Fruit fly (Drosophila melanogaster) S2 (cell line): Measurements from ENCODE around the gene PolI.

Source experiments
- CG8478 ChIP-seq: fragments of >200 bp; optimal IDR thresholded peaks from 2 replicates; lab custom pipeline; 2018
- CTCF ChIP-seq, 2 experiments: fragments of >200 bp; optimal IDR thresholded peaks; 2 replicates each; lab custom pipeline; 2018

DNA sequence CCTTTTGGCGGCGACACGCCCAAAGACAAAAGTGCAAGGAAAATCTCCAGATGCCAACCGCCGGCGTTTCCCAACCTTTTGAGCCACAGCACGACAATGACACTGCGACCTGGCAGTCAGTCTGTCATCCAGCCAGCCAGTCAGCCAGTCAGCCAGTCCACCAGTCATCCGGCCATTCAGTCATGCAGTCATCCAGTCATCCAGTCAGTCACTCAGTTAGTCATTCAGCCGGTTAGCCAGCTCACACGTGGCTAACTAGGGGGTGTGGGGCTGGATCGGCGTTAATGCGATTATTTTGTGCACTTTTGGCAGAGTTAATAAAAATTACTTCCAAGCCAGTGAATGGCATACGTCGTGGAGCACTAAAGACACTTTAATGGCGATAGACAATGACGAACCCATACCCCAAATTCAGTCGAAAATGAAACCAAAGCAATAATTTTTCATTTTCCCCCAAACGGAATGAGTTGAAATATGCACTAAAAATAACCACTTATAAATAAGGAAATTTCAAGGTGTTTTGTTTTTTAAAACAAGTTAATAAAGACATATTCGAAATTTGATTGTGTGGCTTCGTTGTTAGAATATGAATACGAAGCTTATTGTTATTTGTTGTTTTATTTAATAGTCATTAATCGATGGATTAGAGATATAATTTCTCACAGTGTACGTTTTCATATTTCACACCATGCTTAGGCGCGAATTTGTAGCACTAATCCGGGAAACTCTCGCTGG, 8.4 kb upstream of the PolI start:
- TF ChIP-seq CTCF (optimal IDR thresholded peaks at IDR 0.05; lab: Kevin White, UChicago) (no peak), CG8478 (lab: Kevin White, UChicago) (no peak)
